Worm (Caenorhabditis elegans) whole organism, early embryonic: ENCODE results near the gene F20B6.4.

Source experiments
- B0310.2 ChIP-seq: sonication (generic microtip); optimal IDR thresholded peaks from 2 replicates; lab custom pipeline; 2016; ENCODE audit warnings: mild to moderate bottlenecking, missing genetic modification characterization, missing compliant biosample characterization
- ceh-36 ChIP-seq: sonication (generic microtip); optimal IDR thresholded peaks from 2 replicates; lab custom pipeline; 2016; ENCODE audit warnings: missing genetic modification characterization, inconsistent platforms, missing compliant biosample characterization
- tbx-11 ChIP-seq: fragments of 200-800 bp; sonication (Bioruptor generic); IDR thresholded peaks from 2 replicates; pipeline ENCODE4 v1.3.6; 2022; ENCODE audit warnings: missing genetic modification characterization, missing compliant biosample characterization

DNA sequence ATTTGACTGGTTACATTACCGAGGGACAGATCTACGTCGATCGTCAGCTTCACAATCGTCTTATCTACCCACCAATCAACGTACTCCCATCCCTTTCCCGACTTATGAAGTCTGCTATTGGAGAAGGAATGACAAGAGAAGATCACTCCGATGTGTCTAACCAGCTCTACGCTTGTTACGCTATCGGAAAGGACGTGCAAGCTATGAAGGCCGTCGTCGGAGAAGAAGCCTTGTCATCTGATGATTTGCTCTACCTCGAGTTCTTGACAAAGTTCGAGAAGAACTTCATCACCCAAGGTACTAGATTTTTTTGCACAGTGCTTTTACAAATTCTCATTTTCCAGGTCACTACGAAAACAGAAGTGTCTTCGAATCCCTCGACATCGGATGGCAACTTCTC lies 4.1 kb downstream of the F20B6.4 start:
- TF ChIP-seq ceh-36 (tag; lab: Kevin White, UChicago) (no peak), B0310.2 (tag; lab: Kevin White, UChicago) (no peak), tbx-11 (GFP tag; lab: Robert Waterston, UW) (no peak)
